Worm (Caenorhabditis elegans) whole organism, L1 larva: ENCODE data around the gene F37H8.5.

Experiments
- C04F5.9 ChIP-seq: sonication (generic microtip); optimal IDR thresholded peaks from 2 replicates; lab custom pipeline; 2016; ENCODE audit warnings: missing genetic modification characterization, missing compliant biosample characterization
- C16A3.4 ChIP-seq: fragments of 150-350 bp; optimal IDR thresholded peaks from 2 replicates; lab custom pipeline; 2014; ENCODE audit warnings: missing biosample characterization, missing genetic modification characterization
- C34B4.2 ChIP-seq: sonication (generic microtip); optimal IDR thresholded peaks from 2 replicates; lab custom pipeline; 2017; ENCODE audit warnings: mild to moderate bottlenecking, missing genetic modification characterization, missing compliant biosample characterization
- Y116A8C.19 ChIP-seq: sonication (generic microtip); optimal IDR thresholded peaks from 2 replicates; lab custom pipeline; 2016; ENCODE audit warnings: missing compliant biosample characterization, missing genetic modification characterization, borderline replicate concordance
- aha-1 ChIP-seq: fragments of 150-350 bp; optimal IDR thresholded peaks from 2 replicates; lab custom pipeline; 2014; ENCODE audit warnings: missing biosample characterization, missing genetic modification characterization
- blmp-1 ChIP-seq: fragments of 150-350 bp; optimal IDR thresholded peaks from 2 replicates; lab custom pipeline; 2014; ENCODE audit warnings: missing biosample characterization, missing genetic modification characterization
- ceh-63 ChIP-seq: fragments of 200-800 bp; sonication (Bioruptor generic); optimal IDR thresholded peaks from 2 replicates; lab custom pipeline; 2018; ENCODE audit warnings: mild to moderate bottlenecking, missing genetic modification characterization, missing compliant biosample characterization
- ceh-8 ChIP-seq: fragments of 200-800 bp; sonication (Bioruptor generic); optimal IDR thresholded peaks from 2 replicates; lab custom pipeline; 2018; ENCODE audit warnings: mild to moderate bottlenecking, missing genetic modification characterization, moderate library complexity, missing compliant biosample characterization
- ceh-82 ChIP-seq, 3 experiments: fragments of 150-350 bp in 1 of 3; sonication (generic microtip) in 2 of 3; optimal IDR thresholded peaks; 2 replicates each; lab custom pipeline; 2014 to 2017; ENCODE audit warnings: missing biosample characterization in 3 of 3, missing genetic modification characterization in 3 of 3
- ceh-88 ChIP-seq: fragments of 200-800 bp; sonication (Bioruptor generic); IDR thresholded peaks from 2 replicates; pipeline ENCODE4 v1.3.6; 2022; ENCODE audit warnings: missing genetic modification characterization, missing compliant biosample characterization
- ces-1 ChIP-seq: fragments of 150-350 bp; optimal IDR thresholded peaks from 2 replicates; lab custom pipeline; 2014; ENCODE audit warnings: missing biosample characterization, missing genetic modification reagents, missing genetic modification characterization
- dpl-1 ChIP-seq, 3 experiments: fragments of 150-350 bp in 2 of 3; sonication (generic microtip) in 1 of 3; optimal IDR thresholded peaks; 2 replicates each; lab custom pipeline; 2014 to 2017; ENCODE audit warnings: missing biosample characterization in 3 of 3, missing genetic modification characterization in 3 of 3, missing genetic modification reagents in 3 of 3
- efl-3 ChIP-seq: fragments of 200-800 bp; sonication (Bioruptor generic); optimal IDR thresholded peaks from 2 replicates; lab custom pipeline; 2018; ENCODE audit warnings: mild to moderate bottlenecking, missing genetic modification characterization, missing compliant biosample characterization
- egl-13 ChIP-seq: sonication (generic microtip); optimal IDR thresholded peaks from 2 replicates; lab custom pipeline; 2016; ENCODE audit warnings: missing genotype, missing genetic modification reagents, missing genetic modification characterization, missing compliant biosample characterization
- elt-2 ChIP-seq: sonication (generic microtip); optimal IDR thresholded peaks from 2 replicates; lab custom pipeline; 2016; ENCODE audit warnings: missing genetic modification characterization, mild to moderate bottlenecking, inconsistent platforms, missing compliant biosample characterization, missing genetic modification reagents
- ets-5 ChIP-seq: fragments of 200-800 bp; sonication (Bioruptor generic); IDR thresholded peaks from 2 replicates; pipeline ENCODE4 v1.3.6; 2022; ENCODE audit warnings: missing genetic modification characterization, missing compliant biosample characterization
- fkh-8 ChIP-seq: sonication (generic microtip); optimal IDR thresholded peaks from 2 replicates; lab custom pipeline; 2016; ENCODE audit warnings: mild to moderate bottlenecking, missing genetic modification characterization, missing compliant biosample characterization
- grh-1 ChIP-seq: fragments of 200-800 bp; sonication (Bioruptor generic); IDR thresholded peaks from 2 replicates; pipeline ENCODE4 v1.3.6; 2022; ENCODE audit warnings: missing genetic modification reagents, missing genetic modification characterization, missing compliant biosample characterization
- hlh-17 ChIP-seq: fragments of 200-800 bp; sonication (Bioruptor generic); optimal IDR thresholded peaks from 2 replicates; lab custom pipeline; 2018; ENCODE audit warnings: missing genetic modification characterization, mild to moderate bottlenecking, missing compliant biosample characterization, moderate library complexity, borderline replicate concordance
- hlh-4 ChIP-seq: sonication (generic microtip); optimal IDR thresholded peaks from 2 replicates; lab custom pipeline; 2016; ENCODE audit warnings: mild to moderate bottlenecking, missing genetic modification characterization, missing compliant biosample characterization
- hpl-2 ChIP-seq: fragments of 150-350 bp; optimal IDR thresholded peaks from 2 replicates; lab custom pipeline; 2014; ENCODE audit warnings: missing biosample characterization, missing genetic modification reagents, missing genetic modification characterization
- irx-1 ChIP-seq: sonication (generic microtip); optimal IDR thresholded peaks from 2 replicates; lab custom pipeline; 2016; ENCODE audit warnings: missing genetic modification characterization, missing compliant biosample characterization
- jun-1 ChIP-seq: fragments of 150-350 bp; optimal IDR thresholded peaks from 2 replicates; lab custom pipeline; 2014; ENCODE audit warnings: missing biosample characterization, missing genetic modification reagents, missing genetic modification characterization
- lin-13 ChIP-seq: fragments of 150-350 bp; optimal IDR thresholded peaks from 2 replicates; lab custom pipeline; 2014; ENCODE audit warnings: missing biosample characterization, missing genetic modification reagents, missing genetic modification characterization
- lin-14 ChIP-seq: fragments of 200-800 bp; sonication (Bioruptor generic); optimal IDR thresholded peaks from 2 replicates; lab custom pipeline; 2018; ENCODE audit warnings: mild to moderate bottlenecking, missing genetic modification characterization, moderate library complexity, missing compliant biosample characterization
- lin-15B ChIP-seq: fragments of 150-350 bp; sonication (generic microtip); optimal IDR thresholded peaks from 3 replicates; lab custom pipeline; 2014; ENCODE audit warnings: missing biosample characterization, missing genetic modification characterization
- lir-3 ChIP-seq: sonication (generic microtip); optimal IDR thresholded peaks from 2 replicates; lab custom pipeline; 2016; ENCODE audit warnings: mild to moderate bottlenecking, missing genetic modification characterization, moderate library complexity, missing compliant biosample characterization; ENCODE audit not compliant: poor library complexity
- mep-1 ChIP-seq: fragments of 150-350 bp; optimal IDR thresholded peaks from 2 replicates; lab custom pipeline; 2014; ENCODE audit warnings: missing biosample characterization, missing genetic modification characterization
- nhr-12 ChIP-seq: sonication (generic microtip); optimal IDR thresholded peaks from 2 replicates; lab custom pipeline; 2017; ENCODE audit warnings: missing biosample characterization, missing genetic modification characterization
- nhr-19 ChIP-seq: fragments of 200-800 bp; sonication (Bioruptor generic); conservative IDR thresholded peaks from 2 replicates; pipeline ENCODE4 v1.3.6; 2022; ENCODE audit warnings: missing genetic modification characterization, missing compliant biosample characterization
- nhr-28 ChIP-seq: fragments of 150-350 bp; optimal IDR thresholded peaks from 2 replicates; lab custom pipeline; 2014; ENCODE audit warnings: missing biosample characterization, missing genetic modification characterization
- nhr-71 ChIP-seq: sonication (generic microtip); optimal IDR thresholded peaks from 2 replicates; lab custom pipeline; 2016; ENCODE audit warnings: mild to moderate bottlenecking, missing genetic modification characterization, moderate library complexity, missing compliant biosample characterization
- nhr-77 ChIP-seq: fragments of 150-350 bp; optimal IDR thresholded peaks from 2 replicates; lab custom pipeline; 2014; ENCODE audit warnings: missing biosample characterization, missing genetic modification characterization
- nhr-84 ChIP-seq: sonication (generic microtip); optimal IDR thresholded peaks from 2 replicates; lab custom pipeline; 2017; ENCODE audit warnings: missing biosample characterization, missing genetic modification characterization
- nhr-85 ChIP-seq: sonication (generic microtip); peaks from one replicate; lab custom pipeline; 2016; ENCODE audit warnings: missing genetic modification characterization, inconsistent platforms, missing compliant biosample characterization
- pag-3 ChIP-seq: sonication (generic microtip); optimal IDR thresholded peaks from 2 replicates; lab custom pipeline; 2017; ENCODE audit warnings: missing genetic modification characterization, mild to moderate bottlenecking, missing compliant biosample characterization, antibody characterized with exemption, borderline replicate concordance; ENCODE audit not compliant: insufficient read depth
- rnt-1 ChIP-seq: sonication (generic microtip); optimal IDR thresholded peaks from 2 replicates; lab custom pipeline; 2016; ENCODE audit warnings: mild to moderate bottlenecking, missing genetic modification characterization, moderate library complexity, missing compliant biosample characterization
- skn-1 ChIP-seq: fragments of 150-350 bp; optimal IDR thresholded peaks from 2 replicates; lab custom pipeline; 2014; ENCODE audit warnings: missing biosample characterization, missing genetic modification characterization
- snu-23 ChIP-seq: sonication (generic microtip); optimal IDR thresholded peaks from 2 replicates; lab custom pipeline; 2016; ENCODE audit warnings: missing genetic modification characterization, missing compliant biosample characterization
- sox-4 ChIP-seq: sonication (generic microtip); optimal IDR thresholded peaks from 2 replicates; lab custom pipeline; 2016; ENCODE audit warnings: missing genetic modification characterization, missing compliant biosample characterization
- ztf-11 ChIP-seq, 2 experiments: sonication (generic microtip); optimal IDR thresholded peaks; 2 replicates each; lab custom pipeline; 2016 to 2017; ENCODE audit warnings: missing genetic modification characterization in 2 of 2, missing biosample characterization in 1 of 2, missing compliant biosample characterization in 1 of 2
- ztf-4 ChIP-seq: fragments of 150-350 bp; optimal IDR thresholded peaks from 2 replicates; lab custom pipeline; 2014; ENCODE audit warnings: missing biosample characterization, missing genetic modification characterization

Gene F37H8.5

ce11 chrII:11204731-11205130, 16.7 kb downstream of the F37H8.5 start (continued):
- TF ChIP-seq nhr-28 (no peak), lin-14 (GFP tag; lab: Kevin White, UChicago) (peak; percentile 35), nhr-85 (tag; lab: Kevin White, UChicago) (peak; percentile 70), C04F5.9 (no peak), lir-3 (tag; lab: Kevin White, UChicago) (no peak)

- TF ChIP-seq ceh-82 (tag; optimal IDR thresholded peaks at IDR 0.05; lab: Kevin White, UChicago) = no peak
- peak; percentile 92 for TF ChIP-seq nhr-85 (tag; lab: Kevin White, UChicago)
- TF ChIP-seq snu-23 = peak; percentile 17
- TF ChIP-seq mep-1 (tag; lab: Kevin White, UChicago) = peak; percentile 9
- TF ChIP-seq hpl-2 (GFP tag; lab: Kevin White, UChicago) = no peak
- TF ChIP-seq blmp-1 = peak; percentile 96
- no peak for TF ChIP-seq irx-1
- no peak for TF ChIP-seq sox-4 (tag; lab: Kevin White, UChicago)
- TF ChIP-seq ceh-8 (GFP tag; lab: Kevin White, UChicago) = no peak
- peak; percentile 70 for TF ChIP-seq lin-14 (GFP tag; lab: Kevin White, UChicago)
- TF ChIP-seq skn-1 (tag; lab: Kevin White, UChicago) = no peak
Measured at ce11 chrII:11205783-11206182, 17.8 kb downstream of the F37H8.5 start.

- TF ChIP-seq ces-1 (GFP tag; lab: Kevin White, UChicago) = no peak
- no peak for TF ChIP-seq egl-13
- no peak for TF ChIP-seq Y116A8C.19 (tag; lab: Kevin White, UChicago)
- TF ChIP-seq C04F5.9 = no peak
- no peak for TF ChIP-seq efl-3
- no peak for TF ChIP-seq snu-23
- TF ChIP-seq nhr-77 (tag; lab: Kevin White, UChicago) = no peak
- TF ChIP-seq ceh-63 (GFP tag; lab: Kevin White, UChicago) = no peak
Measured at ce11 chrII:11221771-11222355, 33.9 kb downstream of the F37H8.5 start, which contains the start of gene plpr-1. plpr-1 (plus strand) TSS chrII:11222305.

DNA sequence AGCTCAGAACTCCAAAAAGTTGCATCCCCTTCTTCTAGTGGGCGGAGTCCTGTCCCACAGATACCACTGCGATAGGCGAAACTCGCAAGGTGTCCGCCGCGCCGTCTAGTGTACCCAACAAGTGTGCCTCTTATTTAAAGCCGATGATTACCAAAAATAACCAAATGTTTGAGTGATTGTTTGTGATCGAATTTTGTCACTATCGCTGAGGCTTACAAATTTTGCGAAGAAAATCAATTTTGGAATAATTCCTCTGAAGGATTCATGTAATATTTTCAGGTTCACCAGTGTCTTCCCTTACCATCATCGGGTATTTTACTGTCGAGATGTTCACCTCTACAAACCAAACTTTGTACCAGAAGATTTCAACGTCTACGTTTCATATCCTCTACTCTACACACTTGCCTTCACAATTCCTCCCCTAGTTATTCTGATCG, 36.1 kb downstream of the F37H8.5 start:
- no peak for TF ChIP-seq skn-1 (tag; lab: Kevin White, UChicago)
- peak; percentile 69 for TF ChIP-seq grh-1 (GFP tag; lab: Robert Waterston, UW)
- no peak for TF ChIP-seq ceh-8 (GFP tag; lab: Kevin White, UChicago)
- peak; percentile 16 for TF ChIP-seq ztf-4 (tag; lab: Kevin White, UChicago)
- TF ChIP-seq C16A3.4 (tag; lab: Kevin White, UChicago) = no peak
- TF ChIP-seq blmp-1 = no peak
- TF ChIP-seq rnt-1 = peak; percentile 93
- TF ChIP-seq ztf-11 (tag; optimal IDR thresholded peaks at IDR 0.05; lab: Kevin White, UChicago) = no peak
- TF ChIP-seq efl-3 = no peak
- TF ChIP-seq lin-14 (GFP tag; lab: Kevin White, UChicago) = peak; percentile 81
- no peak for TF ChIP-seq nhr-12 (tag; lab: Kevin White, UChicago)
- peak; percentile 40 for TF ChIP-seq jun-1 (tag; lab: Kevin White, UChicago)
- no peak for TF ChIP-seq nhr-28
- peak; percentile 82 for TF ChIP-seq snu-23
- TF ChIP-seq nhr-77 (tag; lab: Kevin White, UChicago) = peak; percentile 77
- TF ChIP-seq nhr-19 (GFP tag; lab: Robert Waterston, UW) = peak; percentile 88
- no peak for TF ChIP-seq nhr-84 (tag; lab: Kevin White, UChicago)
- TF ChIP-seq lir-3 (tag; lab: Kevin White, UChicago) = no peak
- TF ChIP-seq ceh-82 (tag; optimal IDR thresholded peaks at IDR 0.05; lab: Kevin White, UChicago) = peak; percentile 57 to 81 (median 72)
- TF ChIP-seq C34B4.2 = no peak
- peak; percentile 76 for TF ChIP-seq elt-2 (tag; lab: Kevin White, UChicago)
- TF ChIP-seq lin-15B (tag; lab: Kevin White, UChicago) = peak; percentile 36
- TF ChIP-seq nhr-71 (tag; lab: Kevin White, UChicago) = peak; percentile 88
- TF ChIP-seq mep-1 (tag; lab: Kevin White, UChicago) = peak; percentile 27
- peak; percentile 58 for TF ChIP-seq fkh-8 (tag; lab: Kevin White, UChicago)
- TF ChIP-seq lin-13 (GFP tag; lab: Kevin White, UChicago) = peak; percentile 52
- TF ChIP-seq ets-5 (GFP tag; lab: Robert Waterston, UW) = no peak
- TF ChIP-seq hlh-4 = no peak
- peak; percentile 73 for TF ChIP-seq hpl-2 (GFP tag; lab: Kevin White, UChicago)
- TF ChIP-seq egl-13 = peak; percentile 47
- TF ChIP-seq hlh-17 (GFP tag; lab: Kevin White, UChicago) = no peak
- TF ChIP-seq dpl-1 (GFP tag; optimal IDR thresholded peaks at IDR 0.05; lab: Kevin White, UChicago) = peak; percentile 13 to 62 (median 54)
- TF ChIP-seq ceh-88 = 0 out of 2 replicates have a peak, but pooled peaks have one; percentile 26
- TF ChIP-seq pag-3 (tag; lab: Kevin White, UChicago) = no peak
- peak; percentile 11 for TF ChIP-seq aha-1
